Fruit fly (Drosophila melanogaster): ENCODE measurements around the gene p.
A peak's percentile ranks its signal among the peaks of the same experiment; 100 is the strongest.

DNA sequence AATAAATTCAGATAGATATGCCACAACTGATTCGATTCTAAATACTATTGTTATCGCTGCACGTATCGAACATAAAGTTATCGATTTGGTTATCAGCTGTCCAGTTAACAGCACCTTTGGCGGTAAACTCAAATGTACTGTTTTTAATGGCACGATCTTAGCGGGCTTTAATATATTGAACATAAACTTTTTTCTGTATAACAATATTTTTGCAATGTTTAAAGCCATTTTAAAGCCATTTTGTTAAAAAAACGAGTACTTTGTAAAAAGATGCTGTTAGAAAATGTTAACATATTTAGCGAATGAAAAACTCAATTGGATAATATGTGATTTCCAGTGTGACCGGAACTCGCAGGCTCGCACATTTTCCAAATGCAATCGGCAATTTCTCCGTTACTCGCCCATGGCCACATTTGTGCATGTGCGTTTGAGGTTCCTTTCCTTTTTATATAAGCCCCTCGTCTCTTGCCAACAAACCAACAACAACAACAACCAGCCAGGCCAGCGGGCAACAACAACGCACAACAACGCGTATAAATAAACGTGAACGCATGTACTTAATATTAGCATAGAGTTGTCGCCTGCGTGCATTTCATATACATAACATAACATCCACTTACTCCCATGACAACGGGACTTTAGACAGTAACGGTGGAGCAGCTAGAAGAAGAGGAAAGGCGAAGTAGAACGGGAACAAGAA, 45.5 kb upstream of the p start, which contains the start of gene TMEM216:
- no peak for TF ChIP-seq usp (GFP tag; optimal IDR thresholded peaks at IDR 0.05)
- no peak for TF ChIP-seq Dfd (GFP tag; optimal IDR thresholded peaks at IDR 0.05)
- no peak for TF ChIP-seq CG9705 (GFP tag; optimal IDR thresholded peaks at IDR 0.05)
- no peak for TF ChIP-seq fru (GFP tag; optimal IDR thresholded peaks at IDR 0.05)
- peak; percentile 2 for TF ChIP-seq psq (GFP tag; optimal IDR thresholded peaks at IDR 0.05)
- no peak for TF ChIP-seq jim (GFP tag; optimal IDR thresholded peaks at IDR 0.05)
- no peak for TF ChIP-seq Rel (GFP tag; optimal IDR thresholded peaks at IDR 0.05)
- TF ChIP-seq Rel (tag; optimal IDR thresholded peaks at IDR 0.05): peak; percentile 58
- no peak for TF ChIP-seq foxo (GFP tag; optimal IDR thresholded peaks at IDR 0.05)
- TF ChIP-seq Hr78 (GFP tag; optimal IDR thresholded peaks at IDR 0.05): no peak
- no peak for TF ChIP-seq pan (optimal IDR thresholded peaks at IDR 0.05)
- TF ChIP-seq lola (GFP tag; optimal IDR thresholded peaks at IDR 0.05): no peak
- TF ChIP-seq Hr83 (GFP tag; optimal IDR thresholded peaks at IDR 0.05; ENCODE audit: poor library complexity, severe bottlenecking): no peak
- TF ChIP-seq h (GFP tag; optimal IDR thresholded peaks at IDR 0.05): no peak
- TF ChIP-seq woc (GFP tag; optimal IDR thresholded peaks at IDR 0.05): no peak
